Worm (Caenorhabditis elegans) whole organism, early embryonic: ENCODE data around the gene fbxb-16.

ENCODE experiments used
- B0310.2 ChIP-seq: sonication (generic microtip); optimal IDR thresholded peaks from 2 replicates; lab custom pipeline; 2016; ENCODE audit warnings: mild to moderate bottlenecking, missing genetic modification characterization, missing compliant biosample characterization
- F13C5.2 ChIP-seq: sonication (generic microtip); optimal IDR thresholded peaks from 2 replicates; lab custom pipeline; 2017; ENCODE audit warnings: mild to moderate bottlenecking, missing genetic modification characterization, inconsistent platforms, missing compliant biosample characterization
- aly-1 ChIP-seq: sonication (generic microtip); optimal IDR thresholded peaks from 2 replicates; lab custom pipeline; 2016; ENCODE audit warnings: missing genetic modification characterization, missing compliant biosample characterization
- ama-1 ChIP-seq: fragments of 150-350 bp; optimal IDR thresholded peaks from 2 replicates; lab custom pipeline; 2014
- ceh-13 ChIP-seq: fragments of 200-800 bp; sonication (Bioruptor generic); optimal IDR thresholded peaks from 2 replicates; lab custom pipeline; 2018; ENCODE audit warnings: mild to moderate bottlenecking, missing genetic modification characterization, missing compliant biosample characterization
- ceh-36 ChIP-seq: sonication (generic microtip); optimal IDR thresholded peaks from 2 replicates; lab custom pipeline; 2016; ENCODE audit warnings: missing genetic modification characterization, inconsistent platforms, missing compliant biosample characterization
- ets-7 ChIP-seq: sonication (generic microtip); optimal IDR thresholded peaks from 2 replicates; lab custom pipeline; 2016; ENCODE audit warnings: missing genotype, missing genetic modification characterization, missing compliant biosample characterization
- flt-1 ChIP-seq: fragments of 200-800 bp; sonication (Bioruptor generic); IDR thresholded peaks from 2 replicates; pipeline ENCODE4 v1.3.6; 2022; ENCODE audit warnings: missing genetic modification characterization, missing compliant biosample characterization
- hmbx-1 ChIP-seq: sonication (generic microtip); optimal IDR thresholded peaks from 2 replicates; lab custom pipeline; 2016; ENCODE audit warnings: mild to moderate bottlenecking, missing genetic modification characterization, missing compliant biosample characterization
- hmg-4 ChIP-seq: fragments of 200-800 bp; sonication (Bioruptor generic); optimal IDR thresholded peaks from 2 replicates; lab custom pipeline; 2018; ENCODE audit warnings: mild to moderate bottlenecking, missing genetic modification characterization, missing compliant biosample characterization
- pes-1 ChIP-seq: fragments of 200-800 bp; sonication (Bioruptor generic); IDR thresholded peaks from 2 replicates; pipeline ENCODE4 v1.3.6; 2022; ENCODE audit warnings: missing genetic modification reagents, missing genetic modification characterization, missing compliant biosample characterization
- scrt-1 ChIP-seq: fragments of 200-800 bp; sonication (Bioruptor generic); IDR thresholded peaks from 2 replicates; pipeline ENCODE4 v1.3.6; 2022; ENCODE audit warnings: missing genetic modification characterization, missing compliant biosample characterization
- sea-1 ChIP-seq: fragments of 200-800 bp; sonication (Bioruptor generic); conservative IDR thresholded peaks from 2 replicates; pipeline ENCODE4 v1.3.6; 2022; ENCODE audit warnings: missing genetic modification characterization, missing compliant biosample characterization
- tra-4 ChIP-seq: sonication (generic microtip); optimal IDR thresholded peaks from 2 replicates; lab custom pipeline; 2017; ENCODE audit warnings: missing genetic modification characterization, missing compliant biosample characterization

DNA sequence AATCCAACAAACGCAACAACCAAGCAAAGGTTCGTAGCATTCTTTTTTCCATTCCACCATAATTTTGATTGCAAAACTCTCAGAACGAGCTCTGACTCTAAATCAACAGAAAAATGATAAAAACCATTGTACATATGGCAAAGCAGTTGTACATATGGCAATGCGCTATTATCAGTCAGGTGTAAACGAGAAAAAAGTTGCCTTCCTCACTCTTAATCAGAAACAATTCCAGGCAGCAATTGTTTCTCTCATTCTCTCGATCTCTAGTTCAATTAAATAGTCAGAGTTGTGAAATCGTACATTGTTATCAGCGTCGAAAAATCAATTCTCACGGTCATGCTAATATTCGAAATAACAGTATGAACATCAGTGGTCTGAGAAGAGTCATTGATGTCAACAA is 29.9 kb downstream of the fbxb-16 start:
- no peak for TF ChIP-seq scrt-1 (GFP tag; lab: Robert Waterston, UW)
- no peak for TF ChIP-seq ama-1 (lab: Kevin White, UChicago)
- TF ChIP-seq pes-1 (GFP tag; lab: Robert Waterston, UW): no peak
- no peak for TF ChIP-seq ceh-36 (tag; lab: Kevin White, UChicago)
- TF ChIP-seq flt-1 (GFP tag; lab: Robert Waterston, UW): no peak
- TF ChIP-seq tra-4 (tag; lab: Kevin White, UChicago): no peak
- TF ChIP-seq F13C5.2 (tag; lab: Kevin White, UChicago): no peak
- no peak for TF ChIP-seq ets-7 (tag; lab: Kevin White, UChicago)
- TF ChIP-seq ceh-13 (GFP tag; lab: Kevin White, UChicago): no peak
- TF ChIP-seq hmg-4 (GFP tag; lab: Kevin White, UChicago): no peak
- no peak for TF ChIP-seq sea-1 (GFP tag; lab: Robert Waterston, UW)
- TF ChIP-seq hmbx-1: no peak
- no peak for TF ChIP-seq aly-1 (tag; lab: Kevin White, UChicago)
- TF ChIP-seq B0310.2: no peak
